Worm (Caenorhabditis elegans): ENCODE data around the gene F53A9.7.

The F53A9.7 gene

ce11 chrX:8754285-8754795 lies 37.6 kb upstream of the F53A9.7 start:
- no peak for TF ChIP-seq pbrm-1 (GFP tag; IDR thresholded peaks at IDR 0.05)
- no peak for TF ChIP-seq hrde-1 (tag; optimal IDR thresholded peaks at IDR 0.05; ENCODE audit: borderline replicate concordance)
- no peak for TF ChIP-seq F52B5.7 (tag; optimal IDR thresholded peaks at IDR 0.05)
- TF ChIP-seq hmg-1.2 (GFP tag; IDR thresholded peaks at IDR 0.05): no peak
- TF ChIP-seq lag-1 (GFP tag; IDR thresholded peaks at IDR 0.05): no peak
- TF ChIP-seq ets-4 (GFP tag; optimal IDR thresholded peaks at IDR 0.05): no peak
- TF ChIP-seq mel-28 (tag; optimal IDR thresholded peaks at IDR 0.05; ENCODE audit: borderline replicate concordance): no peak
- no peak for TF ChIP-seq ekl-4 (GFP tag; IDR thresholded peaks at IDR 0.05)
- TF ChIP-seq lir-1 (GFP tag; conservative IDR thresholded peaks at IDR 0.05): no peak
- TF ChIP-seq him-1 (tag; optimal IDR thresholded peaks at IDR 0.05): no peak
- no peak for TF ChIP-seq ztf-22 (GFP tag; optimal IDR thresholded peaks at IDR 0.05)
- no peak for TF ChIP-seq ceh-100 (GFP tag; IDR thresholded peaks at IDR 0.05)
- TF ChIP-seq dpff-1 (tag; optimal IDR thresholded peaks at IDR 0.05): no peak
- TF ChIP-seq ztf-25 (GFP tag; IDR thresholded peaks at IDR 0.05): no peak
- TF ChIP-seq F22D6.2 (tag; optimal IDR thresholded peaks at IDR 0.05): no peak
- no peak for TF ChIP-seq rec-8 (tag; optimal IDR thresholded peaks at IDR 0.05)
- no peak for TF ChIP-seq ztf-18 (tag; optimal IDR thresholded peaks at IDR 0.05)
- no peak for TF ChIP-seq sdz-38 (tag; optimal IDR thresholded peaks at IDR 0.05)
- no peak for TF ChIP-seq unc-130 (GFP tag; optimal IDR thresholded peaks at IDR 0.05)

ce11 chrX:8752546-8752945 lies 35.8 kb upstream of the F53A9.7 start:
- 0 out of 2 replicates have a peak, but pooled peaks have one; percentile 37 for TF ChIP-seq lin-26 (GFP tag; IDR thresholded peaks at IDR 0.05)
- TF ChIP-seq egrh-3 (GFP tag; IDR thresholded peaks at IDR 0.05): no peak

ce11 chrX:8750660-8751059 lies 33.9 kb upstream of the F53A9.7 start, which contains the start of gene asns-2:
asns-2 (minus strand) TSS chrX:8750941.
- no peak for TF ChIP-seq lag-1 (GFP tag; IDR thresholded peaks at IDR 0.05)
- TF ChIP-seq snpc-1.3 (tag; optimal IDR thresholded peaks at IDR 0.05; ENCODE audit: insufficient read depth): no peak

ce11 chrX:8750209-8750608 lies 33.5 kb upstream of the F53A9.7 start:
- TF ChIP-seq lir-1 (GFP tag; conservative IDR thresholded peaks at IDR 0.05) (no peak), cebp-1 (GFP tag; IDR thresholded peaks at IDR 0.05) (no peak), cebp-1 (tag; optimal IDR thresholded peaks at IDR 0.05) (peak; percentile 4), nhr-80 (tag; optimal IDR thresholded peaks at IDR 0.05) (peak; percentile 63)

- TF ChIP-seq atf-7 (tag; optimal IDR thresholded peaks at IDR 0.05) (no peak), unc-62 (GFP tag; optimal IDR thresholded peaks at IDR 0.05) (no peak), lin-26 (GFP tag; IDR thresholded peaks at IDR 0.05) (no peak)
Measured at ce11 chrX:8745524-8745923, 28.8 kb upstream of the F53A9.7 start.

ce11 chrX:8744192-8744985 lies 27.7 kb upstream of the F53A9.7 start:
- no peak for TF ChIP-seq nhr-27 (tag; optimal IDR thresholded peaks at IDR 0.05)

All from whole organism, young adult.